Worm (Caenorhabditis elegans): ENCODE measurements around the gene F22E5.20.
"Not testable (repeated sequence)": the region's sequence is repeated elsewhere in the genome, so short reads cannot be mapped to it uniquely, and the experiment has no call there.

The F22E5.20 gene

ce11 chrII:2672320-2672719 is 1.1 kb downstream of the F22E5.20 start, which contains the start of gene sri-57:
sri-57 (minus strand) TSS chrII:2672420.
- not testable (repeated sequence) for TF ChIP-seq spr-1 (tag; optimal IDR thresholded peaks at IDR 0.05); T26A8.4 (GFP tag; IDR thresholded peaks at IDR 0.05); mep-1 (tag; optimal IDR thresholded peaks at IDR 0.05)

- no peak for TF ChIP-seq hlh-30 (tag; optimal IDR thresholded peaks at IDR 0.05; ENCODE audit: insufficient read depth)
- no peak for TF ChIP-seq ZK546.5 (tag; optimal IDR thresholded peaks at IDR 0.05)
- TF ChIP-seq skn-1 (tag; optimal IDR thresholded peaks at IDR 0.05): no peak
- TF ChIP-seq spr-1 (tag; optimal IDR thresholded peaks at IDR 0.05): no peak
- no peak for TF ChIP-seq nhr-77 (tag; optimal IDR thresholded peaks at IDR 0.05)
- TF ChIP-seq fos-1 (tag; optimal IDR thresholded peaks at IDR 0.05): no peak
- TF ChIP-seq F37D6.2 (tag; optimal IDR thresholded peaks at IDR 0.05): no peak
- no peak for TF ChIP-seq F44E2.7 (GFP tag; IDR thresholded peaks at IDR 0.05)
- no peak for TF ChIP-seq pha-4 (GFP tag; IDR thresholded peaks at IDR 0.05)
- no peak for TF ChIP-seq pha-4 (tag; optimal IDR thresholded peaks at IDR 0.05)
- no peak for TF ChIP-seq unc-130 (GFP tag; optimal IDR thresholded peaks at IDR 0.05)
Observed at ce11 chrII:2665606-2666005, 7.8 kb downstream of the F22E5.20 start, which contains the start of gene F22E5.22. F22E5.22 (plus strand) TSS chrII:2665906.

- TF ChIP-seq aha-1 (tag): peak; percentile 26
Observed at ce11 chrII:2665081-2665480, 8.4 kb downstream of the F22E5.20 start, which contains the start of gene F22E5.2. F22E5.2 (plus strand) TSS chrII:2665381.

- TF ChIP-seq lir-3 (tag; optimal IDR thresholded peaks at IDR 0.05): no peak
Observed at ce11 chrII:2659364-2659763, 14.1 kb downstream of the F22E5.20 start, which contains the start of gene gcy-21. gcy-21 (plus strand) TSS chrII:2659664.

ce11 chrII:2656606-2657005 is 16.8 kb downstream of the F22E5.20 start, which contains the start of gene sri-47:
sri-47 (plus strand) TSS chrII:2656906.
- TF ChIP-seq ceh-82 (tag; optimal IDR thresholded peaks at IDR 0.05) (no peak), nhr-11 (tag; optimal IDR thresholded peaks at IDR 0.05) (no peak), ztf-7 (tag; optimal IDR thresholded peaks at IDR 0.05) (no peak), nhr-42 (GFP tag; IDR thresholded peaks at IDR 0.05) (no peak), fos-1 (tag; optimal IDR thresholded peaks at IDR 0.05) (no peak), D1046.2 (GFP tag; IDR thresholded peaks at IDR 0.05) (0 out of 2 replicates have a peak, but pooled peaks have one; percentile 39), lin-39 (tag; optimal IDR thresholded peaks at IDR 0.05) (no peak), Y105C5A.15 (GFP tag; IDR thresholded peaks at IDR 0.05) (no peak), unc-62 (GFP tag; optimal IDR thresholded peaks at IDR 0.05 in 1 of 2) (peak in 1 of 2 experiments; percentile 85), unc-62 (tag; optimal IDR thresholded peaks at IDR 0.05) (no peak), lin-13 (GFP tag; optimal IDR thresholded peaks at IDR 0.05) (no peak), nhr-111 (GFP tag; optimal IDR thresholded peaks at IDR 0.05) (no peak), zip-2 (tag; optimal IDR thresholded peaks at IDR 0.05) (no peak), F49E8.2 (tag; optimal IDR thresholded peaks at IDR 0.05; ENCODE audit: borderline replicate concordance) (no peak), gei-8 (GFP tag; optimal IDR thresholded peaks at IDR 0.05) (no peak), F10B5.3 (tag; optimal IDR thresholded peaks at IDR 0.05) (no peak), set-16 (GFP tag; IDR thresholded peaks at IDR 0.05) (0 out of 2 replicates have a peak, but pooled peaks have one; percentile 23), lsy-2 (tag; optimal IDR thresholded peaks at IDR 0.05) (no peak), pqm-1 (tag; optimal IDR thresholded peaks at IDR 0.05) (no peak), mxl-3 (GFP tag; optimal IDR thresholded peaks at IDR 0.05) (no peak)

ce11 chrII:2649539-2649938 is 23.9 kb downstream of the F22E5.20 start, which contains the start of the genes F22E5.13 and F22E5.6:
F22E5.13 (minus strand) TSS chrII:2649639.
F22E5.6 (plus strand) TSS chrII:2649835.
- TF ChIP-seq ceh-28 (tag; optimal IDR thresholded peaks at IDR 0.05) (no peak), D1046.2 (GFP tag; IDR thresholded peaks at IDR 0.05) (no peak), F26F4.8 (GFP tag; conservative IDR thresholded peaks at IDR 0.05) (no peak), cey-2 (tag; optimal IDR thresholded peaks at IDR 0.05; ENCODE audit: borderline replicate concordance, insufficient read depth) (no peak), spr-1 (tag; optimal IDR thresholded peaks at IDR 0.05) (no peak), Y105C5A.15 (GFP tag; IDR thresholded peaks at IDR 0.05) (no peak), nhr-77 (tag; optimal IDR thresholded peaks at IDR 0.05) (no peak), mes-2 (tag; optimal IDR thresholded peaks at IDR 0.05; ENCODE audit: poor library complexity, severe bottlenecking) (no peak), zfp-3 (GFP tag; conservative IDR thresholded peaks at IDR 0.05) (no peak), jun-1 (tag; optimal IDR thresholded peaks at IDR 0.05) (no peak), Y75B8A.6 (GFP tag; IDR thresholded peaks at IDR 0.05) (no peak)

Measured in whole organism, L4 larva.